Worm (Caenorhabditis elegans) whole organism, L2 larva: ENCODE measurements around the gene ula-1.
A peak's percentile ranks its signal among the peaks of the same experiment; 100 is the strongest.

Source experiments
- C34F6.9 ChIP-seq: fragments of 150-350 bp; optimal IDR thresholded peaks from 2 replicates; lab custom pipeline; 2014; ENCODE audit warnings: missing biosample characterization, missing genetic modification characterization
- F13H6.1 ChIP-seq: sonication (generic microtip); optimal IDR thresholded peaks from 2 replicates; lab custom pipeline; 2016; ENCODE audit warnings: missing genetic modification characterization, missing compliant biosample characterization
- R02D3.7 ChIP-seq: fragments of 150-350 bp; optimal IDR thresholded peaks from 2 replicates; lab custom pipeline; 2014; ENCODE audit warnings: missing biosample characterization, missing genetic modification characterization
- Y55F3AM.14 ChIP-seq: fragments of 200-800 bp; sonication (Bioruptor generic); optimal IDR thresholded peaks from 2 replicates; lab custom pipeline; 2018; ENCODE audit warnings: mild to moderate bottlenecking, missing genetic modification characterization, missing compliant biosample characterization
- aly-2 ChIP-seq: fragments of 150-350 bp; optimal IDR thresholded peaks from 2 replicates; lab custom pipeline; 2014; ENCODE audit warnings: missing biosample characterization, missing genetic modification characterization
- ama-1 ChIP-seq: fragments of 150-350 bp; optimal IDR thresholded peaks from 2 replicates; lab custom pipeline; 2018; ENCODE audit warnings: inconsistent platforms
- blmp-1 ChIP-seq: sonication (generic microtip); optimal IDR thresholded peaks from 2 replicates; lab custom pipeline; 2017; ENCODE audit warnings: missing genetic modification characterization, mild to moderate bottlenecking, missing compliant biosample characterization, antibody characterized with exemption, moderate library complexity; ENCODE audit not compliant: insufficient read depth
- ceh-16 ChIP-seq: fragments of 150-350 bp; optimal IDR thresholded peaks from 2 replicates; lab custom pipeline; 2014; ENCODE audit warnings: missing biosample characterization, missing genetic modification characterization
- crh-2 ChIP-seq: sonication (generic microtip); optimal IDR thresholded peaks from 2 replicates; lab custom pipeline; 2017; ENCODE audit warnings: missing biosample characterization, missing genetic modification characterization
- dmd-4 ChIP-seq: sonication (generic microtip); optimal IDR thresholded peaks from 2 replicates; lab custom pipeline; 2017; ENCODE audit warnings: missing biosample characterization, missing genetic modification characterization
- elt-1 ChIP-seq: fragments of 150-350 bp; optimal IDR thresholded peaks from 2 replicates; lab custom pipeline; 2014; ENCODE audit warnings: missing biosample characterization, missing genetic modification characterization
- elt-3 ChIP-seq: sonication (generic microtip); optimal IDR thresholded peaks from 2 replicates; lab custom pipeline; 2017; ENCODE audit warnings: missing biosample characterization, missing genetic modification characterization
- fos-1 ChIP-seq: fragments of 150-350 bp; optimal IDR thresholded peaks from 2 replicates; lab custom pipeline; 2014; ENCODE audit warnings: missing biosample characterization, missing genetic modification characterization
- gmeb-1 ChIP-seq: fragments of 150-350 bp; optimal IDR thresholded peaks from 2 replicates; lab custom pipeline; 2014; ENCODE audit warnings: missing biosample characterization, missing genetic modification characterization
- lin-11 ChIP-seq: fragments of 150-350 bp; sonication (generic microtip); optimal IDR thresholded peaks from 2 replicates; lab custom pipeline; 2014; ENCODE audit warnings: missing biosample characterization, missing genetic modification characterization, inconsistent platforms, mixed read lengths
- lin-13 ChIP-seq: fragments of 150-350 bp; optimal IDR thresholded peaks from 2 replicates; lab custom pipeline; 2014; ENCODE audit warnings: missing biosample characterization, missing genetic modification reagents, missing genetic modification characterization
- lin-39 ChIP-seq: fragments of 150-350 bp; optimal IDR thresholded peaks from 2 replicates; lab custom pipeline; 2014; ENCODE audit warnings: missing biosample characterization, missing genetic modification reagents, missing genetic modification characterization
- lsy-2 ChIP-seq, 2 experiments: fragments of 150-350 bp in 1 of 2; sonication (generic microtip) in 1 of 2; optimal IDR thresholded peaks; 2 replicates each; lab custom pipeline; 2014 to 2017; ENCODE audit warnings: missing biosample characterization in 2 of 2, missing genetic modification characterization in 2 of 2
- mab-5 ChIP-seq: fragments of 150-350 bp; optimal IDR thresholded peaks from 2 replicates; lab custom pipeline; 2014; ENCODE audit warnings: missing biosample characterization, missing genetic modification characterization
- mbf-1 ChIP-seq: sonication (generic microtip); optimal IDR thresholded peaks from 2 replicates; lab custom pipeline; 2017; ENCODE audit warnings: missing biosample characterization, missing genetic modification characterization
- mdl-1 ChIP-seq, 2 experiments: fragments of 150-350 bp in 1 of 2; sonication (generic microtip) in 1 of 2; optimal IDR thresholded peaks; 2 replicates each; lab custom pipeline; 2017; ENCODE audit warnings: missing biosample characterization in 2 of 2, missing genetic modification characterization in 2 of 2
- nhr-10 ChIP-seq: sonication (generic microtip); optimal IDR thresholded peaks from 2 replicates; lab custom pipeline; 2017; ENCODE audit warnings: missing biosample characterization, missing genetic modification characterization
- nhr-11 ChIP-seq: fragments of 150-350 bp; optimal IDR thresholded peaks from 2 replicates; lab custom pipeline; 2014; ENCODE audit warnings: missing biosample characterization, missing genetic modification characterization
- nhr-12 ChIP-seq: fragments of 150-350 bp; optimal IDR thresholded peaks from 2 replicates; lab custom pipeline; 2014; ENCODE audit warnings: missing biosample characterization, missing genetic modification characterization
- nhr-129 ChIP-seq: fragments of 150-350 bp; optimal IDR thresholded peaks from 2 replicates; lab custom pipeline; 2014; ENCODE audit warnings: missing biosample characterization, missing genetic modification characterization
- nhr-21 ChIP-seq: fragments of 150-350 bp; optimal IDR thresholded peaks from 2 replicates; lab custom pipeline; 2014; ENCODE audit warnings: missing biosample characterization, missing genetic modification characterization
- nhr-23 ChIP-seq: fragments of 150-350 bp; optimal IDR thresholded peaks from 2 replicates; lab custom pipeline; 2014; ENCODE audit warnings: missing biosample characterization, missing genetic modification reagents, missing genetic modification characterization
- nhr-6 ChIP-seq: fragments of 150-350 bp; optimal IDR thresholded peaks from 2 replicates; lab custom pipeline; 2014; ENCODE audit warnings: missing biosample characterization, missing genetic modification characterization
- nhr-77 ChIP-seq: fragments of 150-350 bp; optimal IDR thresholded peaks from 2 replicates; lab custom pipeline; 2014; ENCODE audit warnings: missing biosample characterization, missing genetic modification characterization
- peb-1 ChIP-seq: fragments of 150-350 bp; optimal IDR thresholded peaks from 2 replicates; lab custom pipeline; 2014; ENCODE audit warnings: missing biosample characterization, missing genetic modification characterization
- sem-4 ChIP-seq: fragments of 150-350 bp; optimal IDR thresholded peaks from 2 replicates; lab custom pipeline; 2014; ENCODE audit warnings: missing biosample characterization, missing genetic modification reagents, missing genetic modification characterization
- skn-1 ChIP-seq: sonication (generic microtip); optimal IDR thresholded peaks from 2 replicates; lab custom pipeline; 2017; ENCODE audit warnings: missing biosample characterization, missing genetic modification characterization
- sma-3 ChIP-seq: sonication (generic microtip); optimal IDR thresholded peaks from 2 replicates; lab custom pipeline; 2016; ENCODE audit warnings: missing genetic modification reagents, missing genetic modification characterization, missing compliant biosample characterization
- sma-9 ChIP-seq, 2 experiments: fragments of 150-350 bp in 1 of 2; sonication (generic microtip) in 1 of 2; optimal IDR thresholded peaks; 2 replicates each; lab custom pipeline; 2014 to 2016; ENCODE audit warnings: missing genetic modification characterization in 2 of 2, mild to moderate bottlenecking in 1 of 2, missing biosample characterization in 1 of 2, missing compliant biosample characterization in 1 of 2, missing genetic modification reagents in 1 of 2, moderate library complexity in 1 of 2
- snpc-4 ChIP-seq: fragments of 150-350 bp; optimal IDR thresholded peaks from 2 replicates; lab custom pipeline; 2014; ENCODE audit warnings: missing biosample characterization, missing genetic modification characterization
- unc-39 ChIP-seq: fragments of 150-350 bp; optimal IDR thresholded peaks from 2 replicates; lab custom pipeline; 2014; ENCODE audit warnings: missing biosample characterization, missing genetic modification characterization
- unc-62 ChIP-seq: fragments of 150-350 bp; optimal IDR thresholded peaks from 2 replicates; lab custom pipeline; 2014; ENCODE audit warnings: missing biosample characterization, missing genetic modification reagents, missing genetic modification characterization
- zag-1 ChIP-seq: fragments of 150-350 bp; optimal IDR thresholded peaks from 2 replicates; lab custom pipeline; 2014; ENCODE audit warnings: missing biosample characterization, missing genetic modification characterization
- ztf-1 ChIP-seq: fragments of 200-800 bp; sonication (Bioruptor generic); conservative IDR thresholded peaks from 2 replicates; pipeline ENCODE4 v1.3.6; 2022; ENCODE audit warnings: missing genetic modification characterization, missing compliant biosample characterization
- ztf-11 ChIP-seq: sonication (generic microtip); optimal IDR thresholded peaks from 2 replicates; lab custom pipeline; 2017; ENCODE audit warnings: missing biosample characterization, missing genetic modification characterization
- ztf-4 ChIP-seq: fragments of 150-350 bp; optimal IDR thresholded peaks from 2 replicates; lab custom pipeline; 2014; ENCODE audit warnings: missing biosample characterization, missing genetic modification characterization

Gene ula-1

ce11 chrIII:4920221-4920620 is at the start of gene ula-1:
ula-1 (minus strand) TSS chrIII:4920321.
- no peak for TF ChIP-seq elt-1 (tag; lab: Kevin White, UChicago)
- TF ChIP-seq mdl-1 (tag; optimal IDR thresholded peaks at IDR 0.05; lab: Kevin White, UChicago), result no peak
- no peak for TF ChIP-seq mab-5
- TF ChIP-seq blmp-1 (tag; lab: Kevin White, UChicago), result no peak
- TF ChIP-seq dmd-4 (tag; lab: Kevin White, UChicago), result no peak
- no peak for TF ChIP-seq zag-1 (tag; lab: Kevin White, UChicago)
- no peak for TF ChIP-seq nhr-129 (tag; lab: Kevin White, UChicago)
- TF ChIP-seq nhr-6 (tag; lab: Kevin White, UChicago), result no peak
- TF ChIP-seq ztf-11 (tag; lab: Kevin White, UChicago), result no peak
- no peak for TF ChIP-seq sma-9 (GFP tag; optimal IDR thresholded peaks at IDR 0.05; lab: Kevin White, UChicago)
- TF ChIP-seq sma-9 (tag; optimal IDR thresholded peaks at IDR 0.05; lab: Kevin White, UChicago), result no peak
- no peak for TF ChIP-seq fos-1

- TF ChIP-seq nhr-129 (tag; lab: Kevin White, UChicago) (peak; percentile 2), lsy-2 (tag; optimal IDR thresholded peaks at IDR 0.05; lab: Kevin White, UChicago) (peak in 1 of 2 experiments; percentile 32), lin-39 (no peak), F13H6.1 (no peak), C34F6.9 (peak; percentile 41)
- TF ChIP-seq, all 48 proteins: peak for 3
Observed at ce11 chrIII:4968146-4968545, 48.0 kb upstream of the ula-1 start.

ce11 chrIII:4967236-4967635 is 47.1 kb upstream of the ula-1 start:
- TF ChIP-seq fos-1 (no peak), sem-4 (no peak), zag-1 (tag; lab: Kevin White, UChicago) (peak; percentile 49), nhr-129 (tag; lab: Kevin White, UChicago) (no peak), C34F6.9 (peak; percentile 29), lsy-2 (tag; optimal IDR thresholded peaks at IDR 0.05; lab: Kevin White, UChicago) (peak in 1 of 2 experiments; percentile 26), nhr-11 (tag; lab: Kevin White, UChicago) (no peak), nhr-10 (no peak), peb-1 (tag; lab: Kevin White, UChicago) (no peak), ama-1 (lab: Kevin White, UChicago) (no peak), nhr-77 (tag; lab: Kevin White, UChicago) (no peak)

- TF ChIP-seq peb-1 (tag; lab: Kevin White, UChicago), result no peak
- TF ChIP-seq sem-4, result no peak
- TF ChIP-seq zag-1 (tag; lab: Kevin White, UChicago), result no peak
- TF ChIP-seq ceh-16 (tag; lab: Kevin White, UChicago), result no peak
- TF ChIP-seq C34F6.9, result no peak
- TF ChIP-seq nhr-77 (tag; lab: Kevin White, UChicago), result no peak
- no peak for TF ChIP-seq crh-2 (tag; lab: Kevin White, UChicago)
- no peak for TF ChIP-seq sma-9 (GFP tag; optimal IDR thresholded peaks at IDR 0.05; lab: Kevin White, UChicago)
- TF ChIP-seq sma-9 (tag; optimal IDR thresholded peaks at IDR 0.05; lab: Kevin White, UChicago), result no peak
- TF ChIP-seq sma-3 (GFP tag; lab: Kevin White, UChicago), result no peak
- no peak for TF ChIP-seq nhr-10
- no peak for TF ChIP-seq ama-1 (lab: Kevin White, UChicago)
- no peak for TF ChIP-seq ztf-4 (tag; lab: Kevin White, UChicago)
Observed at ce11 chrIII:4965271-4965670, 45.1 kb upstream of the ula-1 start, which contains the start of gene nca-2. nca-2 (plus strand) TSS chrIII:4965571.

DNA sequence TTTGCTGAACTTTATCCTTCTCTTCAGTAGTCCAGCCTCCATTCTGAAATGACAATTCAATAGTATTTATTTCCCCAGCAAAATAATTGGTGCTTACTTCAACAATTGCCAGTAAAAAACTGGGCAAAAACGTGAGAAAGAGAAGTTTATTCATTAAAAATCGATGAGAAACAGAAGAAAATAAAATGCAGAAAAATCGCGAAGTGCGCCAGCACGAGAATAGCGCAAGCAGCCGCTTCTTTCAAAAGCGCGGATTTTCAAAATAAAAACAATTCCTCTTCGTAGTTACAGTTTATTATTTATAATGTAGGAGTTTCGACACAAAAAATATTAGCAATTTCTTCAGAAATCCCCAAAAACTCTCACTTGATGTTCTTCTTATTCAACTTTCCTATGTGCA is 42.8 kb upstream of the ula-1 start, which contains the start of gene C27F2.9:
Gene C27F2.9 (minus strand): TSS at position 159 of the 400 bp plus-strand sequence.
- TF ChIP-seq aly-2, result no peak
- TF ChIP-seq lin-13, result peak; percentile 89
- TF ChIP-seq skn-1 (tag; lab: Kevin White, UChicago), result no peak
- peak; percentile 84 for TF ChIP-seq mab-5
- no peak for TF ChIP-seq nhr-23 (tag; lab: Kevin White, UChicago)
- TF ChIP-seq elt-3 (tag; lab: Kevin White, UChicago), result no peak
- TF ChIP-seq sma-3 (GFP tag; lab: Kevin White, UChicago), result peak; percentile 90
- peak; percentile 75 for TF ChIP-seq nhr-21
- peak; percentile 71 for TF ChIP-seq snpc-4
- no peak for TF ChIP-seq unc-62
- peak in 1 of 2 experiments; percentile 34 for TF ChIP-seq mdl-1 (tag; optimal IDR thresholded peaks at IDR 0.05; lab: Kevin White, UChicago)
- peak; percentile 62 for TF ChIP-seq lin-11 (tag; lab: Kevin White, UChicago)
- TF ChIP-seq dmd-4 (tag; lab: Kevin White, UChicago), result peak; percentile 27
- peak; percentile 72 for TF ChIP-seq nhr-6 (tag; lab: Kevin White, UChicago)
- no peak for TF ChIP-seq unc-39 (tag; lab: Kevin White, UChicago)
- TF ChIP-seq ztf-11 (tag; lab: Kevin White, UChicago), result no peak
- TF ChIP-seq ceh-16 (tag; lab: Kevin White, UChicago), result peak; percentile 11
- peak; percentile 20 for TF ChIP-seq Y55F3AM.14
- peak; percentile 80 for TF ChIP-seq sem-4
- TF ChIP-seq crh-2 (tag; lab: Kevin White, UChicago), result peak; percentile 93
- TF ChIP-seq nhr-12 (tag; lab: Kevin White, UChicago), result no peak
- peak; percentile 100 for TF ChIP-seq gmeb-1
- TF ChIP-seq mbf-1 (tag; lab: Kevin White, UChicago), result peak; percentile 26
- peak; percentile 97 for TF ChIP-seq C34F6.9
- TF ChIP-seq nhr-10, result peak; percentile 55
- TF ChIP-seq ztf-1 (GFP tag; lab: Robert Waterston, UW), result no peak
- TF ChIP-seq fos-1, result peak; percentile 73
- TF ChIP-seq blmp-1 (tag; lab: Kevin White, UChicago), result peak; percentile 63
- TF ChIP-seq R02D3.7 (tag; lab: Kevin White, UChicago), result peak; percentile 37
- TF ChIP-seq peb-1 (tag; lab: Kevin White, UChicago), result no peak
- no peak for TF ChIP-seq nhr-11 (tag; lab: Kevin White, UChicago)
- peak; percentile 40 for TF ChIP-seq zag-1 (tag; lab: Kevin White, UChicago)
- peak; percentile 76 for TF ChIP-seq nhr-77 (tag; lab: Kevin White, UChicago)
